Worm (Caenorhabditis elegans) whole organism, early embryonic: ENCODE data around the gene C44B7.5.

ENCODE experiments used
- B0310.2 ChIP-seq: sonication (generic microtip); optimal IDR thresholded peaks from 2 replicates; lab custom pipeline; 2016; ENCODE audit warnings: mild to moderate bottlenecking, missing genetic modification characterization, missing compliant biosample characterization
- F13C5.2 ChIP-seq: sonication (generic microtip); optimal IDR thresholded peaks from 2 replicates; lab custom pipeline; 2017; ENCODE audit warnings: mild to moderate bottlenecking, missing genetic modification characterization, inconsistent platforms, missing compliant biosample characterization
- aly-1 ChIP-seq: sonication (generic microtip); optimal IDR thresholded peaks from 2 replicates; lab custom pipeline; 2016; ENCODE audit warnings: missing genetic modification characterization, missing compliant biosample characterization
- ama-1 ChIP-seq: fragments of 150-350 bp; optimal IDR thresholded peaks from 2 replicates; lab custom pipeline; 2014
- ceh-13 ChIP-seq: fragments of 200-800 bp; sonication (Bioruptor generic); optimal IDR thresholded peaks from 2 replicates; lab custom pipeline; 2018; ENCODE audit warnings: mild to moderate bottlenecking, missing genetic modification characterization, missing compliant biosample characterization
- ceh-36 ChIP-seq: sonication (generic microtip); optimal IDR thresholded peaks from 2 replicates; lab custom pipeline; 2016; ENCODE audit warnings: missing genetic modification characterization, inconsistent platforms, missing compliant biosample characterization
- ets-7 ChIP-seq: sonication (generic microtip); optimal IDR thresholded peaks from 2 replicates; lab custom pipeline; 2016; ENCODE audit warnings: missing genotype, missing genetic modification characterization, missing compliant biosample characterization
- flt-1 ChIP-seq: fragments of 200-800 bp; sonication (Bioruptor generic); IDR thresholded peaks from 2 replicates; pipeline ENCODE4 v1.3.6; 2022; ENCODE audit warnings: missing genetic modification characterization, missing compliant biosample characterization
- hmbx-1 ChIP-seq: sonication (generic microtip); optimal IDR thresholded peaks from 2 replicates; lab custom pipeline; 2016; ENCODE audit warnings: mild to moderate bottlenecking, missing genetic modification characterization, missing compliant biosample characterization
- hmg-4 ChIP-seq: fragments of 200-800 bp; sonication (Bioruptor generic); optimal IDR thresholded peaks from 2 replicates; lab custom pipeline; 2018; ENCODE audit warnings: mild to moderate bottlenecking, missing genetic modification characterization, missing compliant biosample characterization
- hnd-1 ChIP-seq: sonication (generic microtip); optimal IDR thresholded peaks from 2 replicates; lab custom pipeline; 2016; ENCODE audit warnings: missing genetic modification characterization, missing compliant biosample characterization
- pes-1 ChIP-seq: fragments of 200-800 bp; sonication (Bioruptor generic); IDR thresholded peaks from 2 replicates; pipeline ENCODE4 v1.3.6; 2022; ENCODE audit warnings: missing genetic modification reagents, missing genetic modification characterization, missing compliant biosample characterization
- scrt-1 ChIP-seq: fragments of 200-800 bp; sonication (Bioruptor generic); IDR thresholded peaks from 2 replicates; pipeline ENCODE4 v1.3.6; 2022; ENCODE audit warnings: missing genetic modification characterization, missing compliant biosample characterization
- sea-1 ChIP-seq: fragments of 200-800 bp; sonication (Bioruptor generic); conservative IDR thresholded peaks from 2 replicates; pipeline ENCODE4 v1.3.6; 2022; ENCODE audit warnings: missing genetic modification characterization, missing compliant biosample characterization
- tbx-11 ChIP-seq: fragments of 200-800 bp; sonication (Bioruptor generic); IDR thresholded peaks from 2 replicates; pipeline ENCODE4 v1.3.6; 2022; ENCODE audit warnings: missing genetic modification characterization, missing compliant biosample characterization
- tbx-37 ChIP-seq: fragments of 200-800 bp; sonication (Bioruptor generic); conservative IDR thresholded peaks from 2 replicates; pipeline ENCODE4 v1.3.6; 2022; ENCODE audit warnings: missing genetic modification reagents, missing genetic modification characterization, missing compliant biosample characterization
- tra-4 ChIP-seq: sonication (generic microtip); optimal IDR thresholded peaks from 2 replicates; lab custom pipeline; 2017; ENCODE audit warnings: missing genetic modification characterization, missing compliant biosample characterization

C44B7.5 gene

ce11 chrII:6887319-6888005 lies 15.1 kb upstream of the C44B7.5 start, which contains the start of gene pmp-2:
Gene pmp-2, minus strand, starts transcription at chrII:6887805.
- TF ChIP-seq ceh-36 (tag; lab: Kevin White, UChicago) = no peak
- TF ChIP-seq ama-1 (lab: Kevin White, UChicago) = no peak
- TF ChIP-seq flt-1 (GFP tag; lab: Robert Waterston, UW) = no peak
- no peak for TF ChIP-seq tbx-11 (GFP tag; lab: Robert Waterston, UW)
- TF ChIP-seq tra-4 (tag; lab: Kevin White, UChicago) = no peak
- no peak for TF ChIP-seq hmg-4 (GFP tag; lab: Kevin White, UChicago)
- TF ChIP-seq hmbx-1 = no peak

- TF ChIP-seq scrt-1 (GFP tag; lab: Robert Waterston, UW) = no peak
- TF ChIP-seq hmbx-1 = no peak
- TF ChIP-seq flt-1 (GFP tag; lab: Robert Waterston, UW) = no peak
- TF ChIP-seq pes-1 (GFP tag; lab: Robert Waterston, UW) = no peak
- TF ChIP-seq hmg-4 (GFP tag; lab: Kevin White, UChicago) = no peak
- TF ChIP-seq aly-1 (tag; lab: Kevin White, UChicago) = no peak
- no peak for TF ChIP-seq sea-1
- TF ChIP-seq hnd-1 (tag; lab: Kevin White, UChicago) = no peak
- no peak for TF ChIP-seq ets-7
- no peak for TF ChIP-seq B0310.2 (tag; lab: Kevin White, UChicago)
- TF ChIP-seq ama-1 (lab: Kevin White, UChicago) = no peak
- TF ChIP-seq ceh-13 = no peak
- TF ChIP-seq tbx-11 (GFP tag; lab: Robert Waterston, UW) = no peak
Measured at ce11 chrII:6884568-6884967, 12.2 kb upstream of the C44B7.5 start.

ce11 chrII:6883716-6884115 lies 11.3 kb upstream of the C44B7.5 start, which contains the start of gene pmp-1:
Gene pmp-1, minus strand, starts transcription at chrII:6883754.
- TF ChIP-seq scrt-1 (GFP tag; lab: Robert Waterston, UW) (no peak), tbx-11 (GFP tag; lab: Robert Waterston, UW) (no peak)

ce11 chrII:6882335-6882734 lies 9.9 kb upstream of the C44B7.5 start:
- TF ChIP-seq F13C5.2 (tag; lab: Kevin White, UChicago) = no peak
- no peak for TF ChIP-seq hnd-1 (tag; lab: Kevin White, UChicago)
- no peak for TF ChIP-seq tbx-11 (GFP tag; lab: Robert Waterston, UW)
- no peak for TF ChIP-seq hmg-4 (GFP tag; lab: Kevin White, UChicago)
- TF ChIP-seq ets-7 = no peak
- no peak for TF ChIP-seq pes-1 (GFP tag; lab: Robert Waterston, UW)
- no peak for TF ChIP-seq tbx-37 (GFP tag; lab: Robert Waterston, UW)

- no peak for TF ChIP-seq ets-7
- TF ChIP-seq ama-1 (lab: Kevin White, UChicago) = no peak
- no peak for TF ChIP-seq pes-1 (GFP tag; lab: Robert Waterston, UW)
- TF ChIP-seq tra-4 (tag; lab: Kevin White, UChicago) = no peak
Measured at ce11 chrII:6880067-6880466, 7.7 kb upstream of the C44B7.5 start, which contains the start of gene C44B7.7. Gene C44B7.7, minus strand, starts transcription at chrII:6880167.

- no peak for TF ChIP-seq tbx-37 (GFP tag; lab: Robert Waterston, UW)
- TF ChIP-seq aly-1 (tag; lab: Kevin White, UChicago) = no peak
- TF ChIP-seq ama-1 (lab: Kevin White, UChicago) = no peak
- TF ChIP-seq hmg-4 (GFP tag; lab: Kevin White, UChicago) = no peak
- no peak for TF ChIP-seq sea-1
- no peak for TF ChIP-seq scrt-1 (GFP tag; lab: Robert Waterston, UW)
- TF ChIP-seq ets-7 = no peak
- no peak for TF ChIP-seq flt-1 (GFP tag; lab: Robert Waterston, UW)
- TF ChIP-seq ceh-13 = no peak
- no peak for TF ChIP-seq tbx-11 (GFP tag; lab: Robert Waterston, UW)
Measured at ce11 chrII:6877881-6878280, 5.5 kb upstream of the C44B7.5 start.

ce11 chrII:6876957-6877356 lies 4.6 kb upstream of the C44B7.5 start, which contains the start of gene slc-36.5:
Gene slc-36.5, minus strand, starts transcription at chrII:6877057.
- TF ChIP-seq ama-1 (lab: Kevin White, UChicago) = no peak

- no peak for TF ChIP-seq hmbx-1
- TF ChIP-seq sea-1 = no peak
Measured at ce11 chrII:6870803-6871202, 1.6 kb downstream of the C44B7.5 start, which contains the start of gene clhm-1. Gene clhm-1, minus strand, starts transcription at chrII:6871009.

ce11 chrII:6863652-6864051 lies 8.7 kb downstream of the C44B7.5 start, which contains the start of gene aff-1:
Gene aff-1, minus strand, starts transcription at chrII:6863752.
- TF ChIP-seq sea-1 (no peak), tra-4 (tag; lab: Kevin White, UChicago) (no peak), B0310.2 (tag; lab: Kevin White, UChicago) (no peak), tbx-37 (GFP tag; lab: Robert Waterston, UW) (no peak), F13C5.2 (tag; lab: Kevin White, UChicago) (no peak), ceh-36 (tag; lab: Kevin White, UChicago) (no peak), pes-1 (GFP tag; lab: Robert Waterston, UW) (no peak), hmg-4 (GFP tag; lab: Kevin White, UChicago) (no peak), aly-1 (tag; lab: Kevin White, UChicago) (no peak), tbx-11 (GFP tag; lab: Robert Waterston, UW) (no peak), ama-1 (lab: Kevin White, UChicago) (no peak), scrt-1 (GFP tag; lab: Robert Waterston, UW) (no peak), ceh-13 (no peak), flt-1 (GFP tag; lab: Robert Waterston, UW) (no peak), hmbx-1 (no peak), ets-7 (no peak), hnd-1 (tag; lab: Kevin White, UChicago) (no peak)
